Worm (Caenorhabditis elegans) whole organism, mixed stage, embryonic: ENCODE measurements around the gene spn-4.

Experiments used
- M03D4.4 ChIP-seq: sonication (generic microtip); optimal IDR thresholded peaks from 2 replicates; lab custom pipeline; 2017; ENCODE audit warnings: mild to moderate bottlenecking, missing genetic modification characterization, missing compliant biosample characterization
- bed-3 ChIP-seq: fragments of 200-800 bp; sonication (Bioruptor generic); optimal IDR thresholded peaks from 3 replicates; lab custom pipeline; 2018; ENCODE audit warnings: mild to moderate bottlenecking, missing genetic modification characterization, moderate library complexity, missing compliant biosample characterization
- blmp-1 ChIP-seq: fragments of 150-350 bp; optimal IDR thresholded peaks from 2 replicates; lab custom pipeline; 2014; ENCODE audit warnings: missing biosample characterization, missing genetic modification characterization
- ceh-39 ChIP-seq: fragments of 150-350 bp; optimal IDR thresholded peaks from 2 replicates; lab custom pipeline; 2014; ENCODE audit warnings: missing biosample characterization, missing genetic modification characterization
- ceh-43 ChIP-seq: fragments of 200-800 bp; sonication (Bioruptor generic); optimal IDR thresholded peaks from 2 replicates; lab custom pipeline; 2018; ENCODE audit warnings: mild to moderate bottlenecking, missing genetic modification characterization, moderate library complexity, missing compliant biosample characterization
- ceh-83 ChIP-seq: fragments of 200-800 bp; sonication (Bioruptor generic); optimal IDR thresholded peaks from 2 replicates; lab custom pipeline; 2018; ENCODE audit warnings: mild to moderate bottlenecking, missing genetic modification characterization, missing compliant biosample characterization
- ces-1 ChIP-seq: fragments of 150-350 bp; optimal IDR thresholded peaks from 2 replicates; lab custom pipeline; 2014; ENCODE audit warnings: missing biosample characterization, missing genetic modification reagents, missing genetic modification characterization
- cnd-1 ChIP-seq: fragments of 200-800 bp; sonication (Bioruptor generic); optimal IDR thresholded peaks from 2 replicates; lab custom pipeline; 2018; ENCODE audit warnings: mild to moderate bottlenecking, missing genetic modification characterization, missing compliant biosample characterization
- drap-1 ChIP-seq: fragments of 200-800 bp; sonication (Bioruptor generic); optimal IDR thresholded peaks from 3 replicates; lab custom pipeline; 2018; ENCODE audit warnings: mild to moderate bottlenecking, missing genetic modification characterization, missing compliant biosample characterization
- elt-1 ChIP-seq: sonication (generic microtip); optimal IDR thresholded peaks from 2 replicates; lab custom pipeline; 2017; ENCODE audit warnings: missing genetic modification characterization, mild to moderate bottlenecking, missing compliant biosample characterization, antibody characterized with exemption, moderate library complexity, borderline replicate concordance; ENCODE audit not compliant: insufficient read depth
- elt-3 ChIP-seq: fragments of 150-350 bp; optimal IDR thresholded peaks from 2 replicates; lab custom pipeline; 2014; ENCODE audit warnings: missing biosample characterization, missing genetic modification characterization
- ham-2 ChIP-seq: fragments of 200-800 bp; sonication (Bioruptor generic); optimal IDR thresholded peaks from 2 replicates; lab custom pipeline; 2018; ENCODE audit warnings: mild to moderate bottlenecking, missing genetic modification characterization, missing compliant biosample characterization
- hlh-1 ChIP-seq: fragments of 150-350 bp; optimal IDR thresholded peaks from 2 replicates; lab custom pipeline; 2014; ENCODE audit warnings: missing biosample characterization, missing genetic modification reagents, missing genetic modification characterization
- lin-13 ChIP-seq: fragments of 150-350 bp; optimal IDR thresholded peaks from 2 replicates; lab custom pipeline; 2014; ENCODE audit warnings: missing biosample characterization, missing genetic modification characterization
- lin-32 ChIP-seq: fragments of 200-800 bp; sonication (Bioruptor generic); optimal IDR thresholded peaks from 2 replicates; lab custom pipeline; 2018; ENCODE audit warnings: mild to moderate bottlenecking, missing genetic modification characterization, missing compliant biosample characterization
- lsy-2 ChIP-seq: fragments of 150-350 bp; optimal IDR thresholded peaks from 2 replicates; lab custom pipeline; 2014; ENCODE audit warnings: missing biosample characterization, missing genetic modification characterization
- mab-5 ChIP-seq: fragments of 150-350 bp; optimal IDR thresholded peaks from 2 replicates; lab custom pipeline; 2014; ENCODE audit warnings: missing biosample characterization, missing genetic modification characterization
- mep-1 ChIP-seq: fragments of 150-350 bp; optimal IDR thresholded peaks from 2 replicates; lab custom pipeline; 2017; ENCODE audit warnings: missing biosample characterization, missing genetic modification reagents, missing genetic modification characterization, inconsistent platforms
- mls-2 ChIP-seq: sonication (generic microtip); optimal IDR thresholded peaks from 2 replicates; lab custom pipeline; 2016; ENCODE audit warnings: mild to moderate bottlenecking, missing genetic modification characterization, moderate library complexity, missing compliant biosample characterization
- nhr-12 ChIP-seq: fragments of 150-350 bp; optimal IDR thresholded peaks from 2 replicates; lab custom pipeline; 2014; ENCODE audit warnings: missing biosample characterization, missing genetic modification characterization
- nhr-2 ChIP-seq: fragments of 150-350 bp; optimal IDR thresholded peaks from 2 replicates; lab custom pipeline; 2014; ENCODE audit warnings: missing biosample characterization, missing genetic modification characterization
- nhr-237 ChIP-seq: fragments of 150-350 bp; optimal IDR thresholded peaks from 2 replicates; lab custom pipeline; 2014; ENCODE audit warnings: missing biosample characterization, missing genetic modification characterization
- nhr-28 ChIP-seq: fragments of 150-350 bp; optimal IDR thresholded peaks from 2 replicates; lab custom pipeline; 2014; ENCODE audit warnings: missing biosample characterization, missing genetic modification characterization
- nhr-76 ChIP-seq: sonication (generic microtip); optimal IDR thresholded peaks from 2 replicates; lab custom pipeline; 2017; ENCODE audit warnings: missing biosample characterization, missing genetic modification characterization
- pha-4 ChIP-seq: fragments of 150-350 bp; optimal IDR thresholded peaks from 2 replicates; lab custom pipeline; 2018; ENCODE audit warnings: missing biosample characterization, missing genetic modification reagents, missing genetic modification characterization
- sem-2 ChIP-seq: fragments of 200-800 bp; sonication (Bioruptor generic); optimal IDR thresholded peaks from 2 replicates; lab custom pipeline; 2018; ENCODE audit warnings: mild to moderate bottlenecking, missing genetic modification characterization, missing compliant biosample characterization
- snpc-4 ChIP-seq: fragments of 150-350 bp; optimal IDR thresholded peaks from 2 replicates; lab custom pipeline; 2014; ENCODE audit warnings: missing biosample characterization, missing genetic modification characterization
- sptf-1 ChIP-seq: sonication (generic microtip); optimal IDR thresholded peaks from 2 replicates; lab custom pipeline; 2017; ENCODE audit warnings: mild to moderate bottlenecking, missing genetic modification characterization, moderate library complexity, missing compliant biosample characterization
- tbx-8 ChIP-seq: fragments of 200-800 bp; sonication (Bioruptor generic); optimal IDR thresholded peaks from 2 replicates; lab custom pipeline; 2018; ENCODE audit warnings: mild to moderate bottlenecking, missing genetic modification characterization, moderate library complexity, missing compliant biosample characterization
- unc-120 ChIP-seq: sonication (generic microtip); optimal IDR thresholded peaks from 2 replicates; lab custom pipeline; 2017; ENCODE audit warnings: missing genetic modification characterization, missing compliant biosample characterization; ENCODE audit not compliant: poor library complexity, severe bottlenecking
- unc-62 ChIP-seq: fragments of 150-350 bp; optimal IDR thresholded peaks from 2 replicates; lab custom pipeline; 2014; ENCODE audit warnings: missing biosample characterization, missing genetic modification reagents, missing genetic modification characterization
- zip-8 ChIP-seq: fragments of 150-350 bp; optimal IDR thresholded peaks from 2 replicates; lab custom pipeline; 2014; ENCODE audit warnings: missing biosample characterization, missing genetic modification characterization

The spn-4 gene

ce11 chrV:6813862-6814261 lies 29.2 kb upstream of the spn-4 start:
- TF ChIP-seq elt-1 (tag; lab: Kevin White, UChicago) (no peak), pha-4 (no peak), lin-13 (tag; lab: Kevin White, UChicago) (no peak), sem-2 (no peak), lsy-2 (tag; lab: Kevin White, UChicago) (no peak), zip-8 (tag; lab: Kevin White, UChicago) (no peak), blmp-1 (tag; lab: Kevin White, UChicago) (no peak), bed-3 (GFP tag; lab: Kevin White, UChicago) (no peak), unc-62 (GFP tag; lab: Kevin White, UChicago) (no peak), sptf-1 (no peak), nhr-12 (no peak), ham-2 (GFP tag; lab: Kevin White, UChicago) (no peak), tbx-8 (GFP tag; lab: Kevin White, UChicago) (no peak), unc-120 (tag; lab: Kevin White, UChicago) (no peak), ceh-83 (GFP tag; lab: Kevin White, UChicago) (no peak), nhr-76 (tag; lab: Kevin White, UChicago) (no peak), mls-2 (tag; lab: Kevin White, UChicago) (no peak)

- TF ChIP-seq zip-8 (tag; lab: Kevin White, UChicago) (no peak), elt-1 (tag; lab: Kevin White, UChicago) (no peak), ceh-83 (GFP tag; lab: Kevin White, UChicago) (no peak), hlh-1 (no peak), mab-5 (tag; lab: Kevin White, UChicago) (no peak), nhr-28 (no peak), M03D4.4 (tag; lab: Kevin White, UChicago) (no peak), cnd-1 (no peak), unc-120 (tag; lab: Kevin White, UChicago) (no peak)
Measured at ce11 chrV:6811863-6812262, 27.2 kb upstream of the spn-4 start.

ce11 chrV:6810091-6810490 lies 25.4 kb upstream of the spn-4 start:
- no peak for TF ChIP-seq lin-13 (tag; lab: Kevin White, UChicago)
- TF ChIP-seq nhr-2, result no peak
- no peak for TF ChIP-seq nhr-237 (tag; lab: Kevin White, UChicago)
- no peak for TF ChIP-seq ceh-39 (tag; lab: Kevin White, UChicago)
- TF ChIP-seq ceh-83 (GFP tag; lab: Kevin White, UChicago), result no peak
- TF ChIP-seq blmp-1 (tag; lab: Kevin White, UChicago), result no peak
- TF ChIP-seq mep-1 (tag; lab: Kevin White, UChicago), result no peak
- TF ChIP-seq ces-1 (GFP tag; lab: Kevin White, UChicago), result no peak
- no peak for TF ChIP-seq lin-32
- no peak for TF ChIP-seq hlh-1
- no peak for TF ChIP-seq mab-5 (tag; lab: Kevin White, UChicago)
- TF ChIP-seq nhr-76 (tag; lab: Kevin White, UChicago), result no peak
- no peak for TF ChIP-seq pha-4
- no peak for TF ChIP-seq bed-3 (GFP tag; lab: Kevin White, UChicago)
- no peak for TF ChIP-seq snpc-4 (tag; lab: Kevin White, UChicago)
- no peak for TF ChIP-seq ham-2 (GFP tag; lab: Kevin White, UChicago)

- no peak for TF ChIP-seq mep-1 (tag; lab: Kevin White, UChicago)
- no peak for TF ChIP-seq cnd-1
- no peak for TF ChIP-seq ceh-43 (GFP tag; lab: Kevin White, UChicago)
- no peak for TF ChIP-seq nhr-2
- no peak for TF ChIP-seq elt-3 (tag; lab: Kevin White, UChicago)
- no peak for TF ChIP-seq ham-2 (GFP tag; lab: Kevin White, UChicago)
- no peak for TF ChIP-seq tbx-8 (GFP tag; lab: Kevin White, UChicago)
- no peak for TF ChIP-seq unc-62 (GFP tag; lab: Kevin White, UChicago)
- TF ChIP-seq blmp-1 (tag; lab: Kevin White, UChicago), result no peak
- no peak for TF ChIP-seq sptf-1
- TF ChIP-seq drap-1 (GFP tag; lab: Kevin White, UChicago), result no peak
- no peak for TF ChIP-seq pha-4
Measured at ce11 chrV:6808962-6809361, 24.3 kb upstream of the spn-4 start, which contains the start of gene dmsr-16. Gene dmsr-16 (minus strand): TSS chrV:6809062.
